Fruit fly (Drosophila melanogaster): Measurements from ENCODE around the gene RluA-2.

RluA-2 gene

dm6 chr2L:10437317-10437716, 39.6 kb upstream of the RluA-2 start, which contains the start of gene STUB1 (continued):
- TF ChIP-seq klu (GFP tag; IDR thresholded peaks at IDR 0.05) (no peak), CG2199 (GFP tag; IDR thresholded peaks at IDR 0.05) (0 out of 3 replicates have a peak, but pooled peaks have one; percentile 44), repo (GFP tag; optimal IDR thresholded peaks at IDR 0.05) (peak; percentile 8), ci (GFP tag; IDR thresholded peaks at IDR 0.05) (no peak; the same call in 2 of the 3 replicates), HLH4C (GFP tag; IDR thresholded peaks at IDR 0.05; ENCODE audit: partially characterized antibody) (peak; percentile 100), chn (GFP tag; optimal IDR thresholded peaks at IDR 0.05) (peak; percentile 15), CG17802 (tag; optimal IDR thresholded peaks at IDR 0.05) (no peak), CHES-1-like (GFP tag; optimal IDR thresholded peaks at IDR 0.05) (peak; percentile 43), Eip74EF (GFP tag; optimal IDR thresholded peaks at IDR 0.05) (no peak), CG14014 (GFP tag; IDR thresholded peaks at IDR 0.05) (0 out of 2 replicates have a peak, but pooled peaks have one; percentile 14), Trl (optimal IDR thresholded peaks at IDR 0.05) (no peak), Trl (GFP tag; optimal IDR thresholded peaks at IDR 0.05) (no peak), CG2129 (GFP tag; IDR thresholded peaks at IDR 0.05; ENCODE audit: partially characterized antibody) (peak; percentile 48), Ets97D (GFP tag; optimal IDR thresholded peaks at IDR 0.05) (peak; percentile 42), CG34422 (GFP tag; IDR thresholded peaks at IDR 0.05) (no peak), CG10209 (GFP tag; optimal IDR thresholded peaks at IDR 0.05) (no peak), rib (GFP tag; IDR thresholded peaks at IDR 0.05) (peak; percentile 42; the same call in 1 of the 2 replicates), Opbp (GFP tag; IDR thresholded peaks at IDR 0.05; ENCODE audit: partially characterized antibody) (peak; percentile 97), Sin3A (optimal IDR thresholded peaks at IDR 0.05) (peak; percentile 7), chinmo (GFP tag; IDR thresholded peaks at IDR 0.05; ENCODE audit: partially characterized antibody) (peak; percentile 99), az2 (GFP tag; optimal IDR thresholded peaks at IDR 0.05) (no peak), hbn (GFP tag; IDR thresholded peaks at IDR 0.05; ENCODE audit: partially characterized antibody) (peak; percentile 97), Drgx (GFP tag; IDR thresholded peaks at IDR 0.05) (no peak), HHEX (GFP tag; optimal IDR thresholded peaks at IDR 0.05) (no peak), CG6272 (GFP tag; IDR thresholded peaks at IDR 0.05) (peak; percentile 31; the same call in 1 of the 2 replicates), pfk (GFP tag; optimal IDR thresholded peaks at IDR 0.05) (peak; percentile 50), CG15601 (tag; optimal IDR thresholded peaks at IDR 0.05) (no peak), CG6683 (GFP tag; optimal IDR thresholded peaks at IDR 0.05) (no peak), vvl (GFP tag; IDR thresholded peaks at IDR 0.05) (peak; percentile 69), gro (GFP tag; optimal IDR thresholded peaks at IDR 0.05) (peak; percentile 30), CG17328 (GFP tag; IDR thresholded peaks at IDR 0.05) (no peak), Dek (tag; optimal IDR thresholded peaks at IDR 0.05) (no peak), ato (GFP tag; IDR thresholded peaks at IDR 0.05; ENCODE audit: partially characterized antibody) (peak; percentile 93)

dm6 chr2L:10439174-10439573, 37.7 kb upstream of the RluA-2 start, which contains the start of gene Nse4:
TSS of gene Nse4 (plus strand) at chr2L:10439440.
- TF ChIP-seq CG11504 (tag; optimal IDR thresholded peaks at IDR 0.05), result no peak
- TF ChIP-seq sna (GFP tag; IDR thresholded peaks at IDR 0.05; ENCODE audit: partially characterized antibody), result peak; percentile 83
- TF ChIP-seq lov (optimal IDR thresholded peaks at IDR 0.05), result no peak
- no peak for TF ChIP-seq lov (GFP tag; IDR thresholded peaks at IDR 0.05)
- no peak for TF ChIP-seq CG14050 (GFP tag; IDR thresholded peaks at IDR 0.05)
- TF ChIP-seq CG8089 (GFP tag; optimal IDR thresholded peaks at IDR 0.05), result no peak
- peak; percentile 38 for TF ChIP-seq CG8290 (GFP tag; optimal IDR thresholded peaks at IDR 0.05)
- TF ChIP-seq CG8290 (tag; optimal IDR thresholded peaks at IDR 0.05), result no peak
- TF ChIP-seq CG1603 (tag; optimal IDR thresholded peaks at IDR 0.05), result peak; percentile 99
- no peak for TF ChIP-seq Xbp1 (GFP tag; optimal IDR thresholded peaks at IDR 0.05)
- TF ChIP-seq ssp (GFP tag; IDR thresholded peaks at IDR 0.05), result peak; percentile 95
- no peak for TF ChIP-seq Rx (GFP tag; IDR thresholded peaks at IDR 0.05)
- TF ChIP-seq CG17829 (tag; optimal IDR thresholded peaks at IDR 0.05), result peak; percentile 10
- TF ChIP-seq inv (GFP tag; IDR thresholded peaks at IDR 0.05; ENCODE audit: partially characterized antibody), result peak; percentile 73
- TF ChIP-seq CG10979 (tag; optimal IDR thresholded peaks at IDR 0.05), result no peak
- TF ChIP-seq CG16813 (GFP tag; IDR thresholded peaks at IDR 0.05; ENCODE audit: partially characterized antibody), result peak; percentile 82
- TF ChIP-seq Dip3 (GFP tag; optimal IDR thresholded peaks at IDR 0.05), result no peak
- TF ChIP-seq CG5245 (GFP tag; optimal IDR thresholded peaks at IDR 0.05), result no peak
- peak; percentile 84; the same call in 1 of the 2 replicates for TF ChIP-seq amos (GFP tag; IDR thresholded peaks at IDR 0.05; ENCODE audit: partially characterized antibody)
- no peak for TF ChIP-seq dmrt11E (tag; optimal IDR thresholded peaks at IDR 0.05)
